Fruit fly (Drosophila melanogaster) S2 (cell line): Measurements from ENCODE around the gene HP1D3csd.

Experiments
- CG8478 ChIP-seq: fragments of >200 bp; optimal IDR thresholded peaks from 2 replicates; lab custom pipeline; 2018
- CTCF ChIP-seq, 2 experiments: fragments of >200 bp; optimal IDR thresholded peaks; 2 replicates each; lab custom pipeline; 2018

DNA sequence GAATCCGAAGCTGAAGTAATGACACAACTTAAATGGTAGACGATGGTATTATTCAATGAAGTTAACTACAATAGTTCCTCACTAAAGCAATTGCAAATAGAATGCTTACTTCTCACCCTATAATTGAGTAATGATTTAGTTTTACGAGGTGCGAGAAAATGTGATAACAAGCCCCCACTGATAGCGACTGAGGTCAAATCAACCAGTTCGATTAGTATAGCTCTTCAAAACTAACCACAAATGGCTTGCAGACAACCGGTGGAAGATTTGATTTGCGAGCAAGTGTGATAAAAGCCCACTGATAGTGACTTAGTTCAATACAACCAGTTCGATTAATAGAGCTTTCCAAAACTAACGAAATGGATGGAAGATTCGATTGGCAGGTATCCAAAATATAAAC lies 49.4 kb downstream of the HP1D3csd start:
- TF ChIP-seq CTCF (optimal IDR thresholded peaks at IDR 0.05; lab: Kevin White, UChicago) (no peak), CG8478 (lab: Kevin White, UChicago) (no peak)
